Fruit fly (Drosophila melanogaster) whole organism, embryonic: ENCODE data around the gene UbcE2H.

ENCODE experiments used
- Adf1 ChIP-seq: fragments of 200-800 bp; sonication (Bioruptor generic); IDR thresholded peaks from 2 replicates; pipeline ENCODE4 v1.3.6; 2022; ENCODE audit warnings: missing biosample characterization, missing genetic modification characterization
- CG10462 ChIP-seq: fragments of 200-800 bp; sonication (Bioruptor generic); optimal IDR thresholded peaks from 2 replicates; lab custom pipeline; 2016; ENCODE audit warnings: missing biosample characterization, missing genetic modification characterization
- CG10543 ChIP-seq: fragments of 200-800 bp; sonication (Bioruptor generic); optimal IDR thresholded peaks from 3 replicates; lab custom pipeline; 2017; ENCODE audit warnings: missing biosample characterization, mild to moderate bottlenecking, missing genetic modification characterization, moderate library complexity
- CG12942 ChIP-seq: fragments of 200-800 bp; sonication (Bioruptor generic); optimal IDR thresholded peaks from 3 replicates; lab custom pipeline; 2016; ENCODE audit warnings: missing biosample characterization, missing genetic modification characterization
- CG13775 ChIP-seq: fragments of 200-800 bp; sonication (Bioruptor generic); optimal IDR thresholded peaks from 3 replicates; lab custom pipeline; 2017; ENCODE audit warnings: missing biosample characterization, mild to moderate bottlenecking, missing genetic modification characterization
- CG1792 ChIP-seq: fragments of 200-800 bp; sonication (Bioruptor generic); optimal IDR thresholded peaks from 2 replicates; lab custom pipeline; 2016; ENCODE audit warnings: missing biosample characterization, missing genetic modification characterization
- CG2116 ChIP-seq: fragments of 200-800 bp; sonication (Bioruptor generic); optimal IDR thresholded peaks from 3 replicates; lab custom pipeline; 2018; ENCODE audit warnings: missing biosample characterization, mild to moderate bottlenecking, missing genetic modification characterization
- CG2678 ChIP-seq: fragments of 200-800 bp; sonication (Bioruptor generic); optimal IDR thresholded peaks from 3 replicates; lab custom pipeline; 2019; ENCODE audit warnings: missing biosample characterization, mild to moderate bottlenecking, missing genetic modification characterization, moderate library complexity
- CG32767 ChIP-seq: fragments of 200-800 bp; sonication (Bioruptor generic); IDR thresholded peaks from 2 replicates; pipeline ENCODE4 v1.3.6; 2022; ENCODE audit warnings: missing biosample characterization, missing genetic modification characterization
- CG32772 ChIP-seq: fragments of 200-800 bp; sonication (Bioruptor generic); IDR thresholded peaks from 2 replicates; pipeline ENCODE4 v1.3.6; 2022; ENCODE audit warnings: missing biosample characterization, missing genetic modification characterization
- CG33557 ChIP-seq: fragments of 200-800 bp; sonication (Bioruptor generic); optimal IDR thresholded peaks from 2 replicates; lab custom pipeline; 2019; ENCODE audit warnings: missing biosample characterization, mild to moderate bottlenecking, missing genetic modification characterization, moderate library complexity
- CG42726 ChIP-seq: fragments of 200-800 bp; sonication (Bioruptor generic); IDR thresholded peaks from 2 replicates; pipeline ENCODE4 v1.3.6; 2022; ENCODE audit warnings: missing biosample characterization, missing genetic modification characterization; ENCODE audit not compliant: partially characterized antibody
- CG6689 ChIP-seq: fragments of 200-800 bp; sonication (Bioruptor generic); IDR thresholded peaks from 2 replicates; pipeline ENCODE4 v1.3.6; 2022; ENCODE audit warnings: missing biosample characterization, missing genetic modification characterization
- CG8281 ChIP-seq: fragments of 200-800 bp; sonication (Bioruptor generic); optimal IDR thresholded peaks from 2 replicates; lab custom pipeline; 2018; ENCODE audit warnings: missing biosample characterization, mild to moderate bottlenecking, missing genetic modification characterization, moderate library complexity
- CG8765 ChIP-seq: fragments of 200-800 bp; sonication (Bioruptor generic); IDR thresholded peaks from 2 replicates; pipeline ENCODE4 v1.3.6; 2022; ENCODE audit warnings: missing biosample characterization, missing genetic modification characterization
- Dip2 ChIP-seq: fragments of 200-800 bp; sonication (Bioruptor generic); IDR thresholded peaks from 2 replicates; pipeline ENCODE4 v1.3.6; 2022; ENCODE audit warnings: missing biosample characterization, missing genetic modification characterization
- Dll ChIP-seq: fragments of 200-800 bp; sonication (Bioruptor generic); IDR thresholded peaks from 4 replicates; pipeline ENCODE4 v1.3.6; 2022; ENCODE audit warnings: missing biosample characterization, missing genetic modification characterization; ENCODE audit not compliant: partially characterized antibody
- Doc2 ChIP-seq: fragments of 200-800 bp; sonication (Bioruptor generic); IDR thresholded peaks from 2 replicates; pipeline ENCODE4 v1.3.6; 2022; ENCODE audit warnings: missing biosample characterization, missing genetic modification characterization
- Dp ChIP-seq: fragments of 200-800 bp; sonication (Bioruptor generic); optimal IDR thresholded peaks from 2 replicates; lab custom pipeline; 2018; ENCODE audit warnings: missing biosample characterization, mild to moderate bottlenecking, missing genetic modification characterization, moderate library complexity
- Elba2 ChIP-seq: fragments of 200-800 bp; sonication (Bioruptor generic); optimal IDR thresholded peaks from 3 replicates; lab custom pipeline; 2016; ENCODE audit warnings: missing biosample characterization, missing genetic modification characterization
- Ets65A ChIP-seq: fragments of 200-800 bp; sonication (Bioruptor generic); peaks from one replicate; lab custom pipeline; 2016; ENCODE audit warnings: missing biosample characterization, missing genetic modification characterization
- Fer3 ChIP-seq: fragments of 200-800 bp; sonication (Bioruptor generic); optimal IDR thresholded peaks from 2 replicates; lab custom pipeline; 2018; ENCODE audit warnings: missing biosample characterization, mild to moderate bottlenecking, missing genetic modification characterization, moderate library complexity
- H15 ChIP-seq: fragments of 200-800 bp; sonication (Bioruptor generic); IDR thresholded peaks from 3 replicates; pipeline ENCODE4 v1.3.6; 2022; ENCODE audit warnings: missing biosample characterization, missing genetic modification characterization
- HLHmδ ChIP-seq: fragments of 200-800 bp; sonication (Bioruptor generic); optimal IDR thresholded peaks from 2 replicates; lab custom pipeline; 2018; ENCODE audit warnings: missing biosample characterization, mild to moderate bottlenecking, missing genetic modification characterization, moderate library complexity
- Lpt ChIP-seq: fragments of >200 bp; optimal IDR thresholded peaks from 2 replicates; lab custom pipeline; 2018; ENCODE audit warnings: missing biosample characterization, missing genetic modification characterization
- MTF-1 ChIP-seq: fragments of 200-800 bp; sonication (Bioruptor generic); optimal IDR thresholded peaks from 2 replicates; lab custom pipeline; 2018; ENCODE audit warnings: missing biosample characterization, mild to moderate bottlenecking, missing genetic modification characterization, borderline replicate concordance
- Neu2 ChIP-seq: fragments of 200-800 bp; sonication (Bioruptor generic); optimal IDR thresholded peaks from 3 replicates; lab custom pipeline; 2016; ENCODE audit warnings: missing biosample characterization, missing genetic modification characterization, borderline replicate concordance
- Rx ChIP-seq: fragments of 200-800 bp; sonication (Bioruptor generic); IDR thresholded peaks from 2 replicates; pipeline ENCODE4 v1.3.6; 2022; ENCODE audit warnings: missing biosample characterization, missing genetic modification characterization
- Six4 ChIP-seq: fragments of 200-800 bp; sonication (Bioruptor generic); optimal IDR thresholded peaks from 2 replicates; lab custom pipeline; 2016; ENCODE audit warnings: missing biosample characterization, missing genetic modification characterization
- Spps ChIP-seq: fragments of 200-800 bp; sonication (Bioruptor generic); optimal IDR thresholded peaks from 2 replicates; lab custom pipeline; 2018; ENCODE audit warnings: missing biosample characterization, mild to moderate bottlenecking, missing genetic modification characterization
- ase ChIP-seq: fragments of 200-800 bp; sonication (Bioruptor generic); IDR thresholded peaks from 3 replicates; pipeline ENCODE4 v1.3.6; 2022; ENCODE audit warnings: missing biosample characterization, missing genetic modification characterization
- bab2 ChIP-seq: fragments of 200-800 bp; sonication (Bioruptor generic); optimal IDR thresholded peaks from 2 replicates; lab custom pipeline; 2016; ENCODE audit warnings: missing biosample characterization, missing genetic modification characterization
- bowl ChIP-seq: fragments of 200-800 bp; sonication (Bioruptor generic); IDR thresholded peaks from 2 replicates; pipeline ENCODE4 v1.3.6; 2022; ENCODE audit warnings: missing biosample characterization, missing genetic modification characterization
- bsh ChIP-seq, 2 experiments: fragments of 200-800 bp; sonication (Bioruptor generic); optimal IDR thresholded peaks; 2 replicates each; lab custom pipeline; 2017 to 2018; ENCODE audit warnings: mild to moderate bottlenecking in 2 of 2, missing biosample characterization in 2 of 2, missing genetic modification characterization in 2 of 2, moderate library complexity in 1 of 2
- btn ChIP-seq: fragments of 200-800 bp; sonication (Bioruptor generic); optimal IDR thresholded peaks from 2 replicates; lab custom pipeline; 2016; ENCODE audit warnings: missing biosample characterization, missing genetic modification characterization
- gcm ChIP-seq: fragments of 200-800 bp; sonication (Bioruptor generic); optimal IDR thresholded peaks from 2 replicates; lab custom pipeline; 2019; ENCODE audit warnings: missing biosample characterization, mild to moderate bottlenecking, missing genetic modification characterization, moderate library complexity
- grau ChIP-seq: fragments of 200-800 bp; optimal IDR thresholded peaks from 3 replicates; lab custom pipeline; 2019; ENCODE audit warnings: missing biosample characterization, mild to moderate bottlenecking, missing genetic modification characterization, moderate library complexity
- gt ChIP-seq: fragments of 200-800 bp; sonication (Bioruptor generic); IDR thresholded peaks from 2 replicates; pipeline ENCODE4 v1.3.6; 2022; ENCODE audit warnings: missing biosample characterization, missing genetic modification characterization
- hbn ChIP-seq: fragments of 200-800 bp; sonication (Bioruptor generic); IDR thresholded peaks from 2 replicates; pipeline ENCODE4 v1.3.6; 2022; ENCODE audit warnings: missing biosample characterization, missing genetic modification characterization; ENCODE audit not compliant: partially characterized antibody
- hkb ChIP-seq, 2 experiments: fragments of 200-800 bp in 1 of 2; fragments of >200 bp in 1 of 2; sonication (Bioruptor generic) in 1 of 2; IDR thresholded peaks in 1 of 2; optimal IDR thresholded peaks in 1 of 2; 2 replicates each; pipeline versions ENCODE4 v1.3.6 to Lab custom; 2017 to 2022; ENCODE audit warnings: missing biosample characterization in 1 of 2, missing genetic modification characterization in 1 of 2
- lov ChIP-seq, 2 experiments: fragments of 200-800 bp in 1 of 2; fragments of >200 bp in 1 of 2; sonication (Bioruptor generic) in 1 of 2; IDR thresholded peaks in 1 of 2; optimal IDR thresholded peaks in 1 of 2; 2 replicates in 1 of 2; 3 replicates in 1 of 2; pipeline versions ENCODE4 v1.3.6 to Lab custom; 2017 to 2022; ENCODE audit warnings: missing biosample characterization in 1 of 2, missing genetic modification characterization in 1 of 2
- maf-S ChIP-seq: fragments of 200-800 bp; sonication (Bioruptor generic); optimal IDR thresholded peaks from 2 replicates; lab custom pipeline; 2016; ENCODE audit warnings: missing biosample characterization, missing genetic modification characterization
- mld ChIP-seq: fragments of 200-800 bp; sonication (Bioruptor generic); IDR thresholded peaks from 3 replicates; pipeline ENCODE4 v1.3.6; 2022; ENCODE audit warnings: missing biosample characterization, missing genetic modification characterization; ENCODE audit not compliant: partially characterized antibody
- nerfin-1 ChIP-seq: fragments of 200-800 bp; sonication (Bioruptor generic); optimal IDR thresholded peaks from 3 replicates; lab custom pipeline; 2019; ENCODE audit warnings: missing biosample characterization, mild to moderate bottlenecking, missing genetic modification characterization, moderate library complexity
- pb ChIP-seq: fragments of 200-800 bp; sonication (Bioruptor generic); optimal IDR thresholded peaks from 3 replicates; lab custom pipeline; 2016; ENCODE audit warnings: missing biosample characterization, missing genetic modification characterization
- pita ChIP-seq: fragments of 200-800 bp; sonication (Bioruptor generic); optimal IDR thresholded peaks from 2 replicates; lab custom pipeline; 2017; ENCODE audit warnings: missing biosample characterization, mild to moderate bottlenecking, missing genetic modification characterization
- ro ChIP-seq: fragments of 200-800 bp; sonication (Bioruptor generic); IDR thresholded peaks from 2 replicates; pipeline ENCODE4 v1.3.6; 2022; ENCODE audit warnings: missing biosample characterization, missing genetic modification characterization
- sob ChIP-seq: fragments of 200-800 bp; sonication (Bioruptor generic); IDR thresholded peaks from 2 replicates; pipeline ENCODE4 v1.3.6; 2022; ENCODE audit warnings: missing biosample characterization, missing genetic modification characterization

The UbcE2H gene

dm6 chrX:8101479-8102198, 7.8 kb upstream of the UbcE2H start, which contains the start of gene CG2258 (continued):
- peak; percentile 69 for TF ChIP-seq btn (GFP tag; lab: Kevin White, UChicago)
- TF ChIP-seq CG2116 = peak; percentile 28
- TF ChIP-seq pb (GFP tag; lab: Kevin White, UChicago) = peak; percentile 38
- TF ChIP-seq Fer3 (tag; lab: Kevin White, UChicago) = peak; percentile 91
- peak; percentile 1 for TF ChIP-seq CG10462 (GFP tag; lab: Kevin White, UChicago)
- TF ChIP-seq hbn (GFP tag; lab: Robert Waterston, UW) = no peak
- peak; percentile 68; the same call in 1 of the 2 replicates for TF ChIP-seq bowl (GFP tag; lab: Robert Waterston, UW)
- TF ChIP-seq ase (GFP tag; lab: Robert Waterston, UW) = peak; percentile 87
- TF ChIP-seq Lpt (GFP tag; lab: Kevin White, UChicago) = no peak
- TF ChIP-seq CG32772 (GFP tag; lab: Robert Waterston, UW) = peak; percentile 89
- no peak for TF ChIP-seq pita
- TF ChIP-seq CG42726 (GFP tag; lab: Robert Waterston, UW) = no peak
- TF ChIP-seq CG32767 (GFP tag; lab: Robert Waterston, UW) = peak; percentile 76
- TF ChIP-seq lov (optimal IDR thresholded peaks at IDR 0.05; lab: Kevin White, UChicago) = no peak
- TF ChIP-seq lov (GFP tag; IDR thresholded peaks at IDR 0.05; lab: Robert Waterston, UW) = peak; percentile 82
- 0 out of 2 replicates have a peak, but pooled peaks have one; percentile 19 for TF ChIP-seq Adf1 (GFP tag; lab: Robert Waterston, UW)
- TF ChIP-seq maf-S = peak; percentile 70
- peak; percentile 53 for TF ChIP-seq CG13775
- peak; percentile 98 for TF ChIP-seq Ets65A (GFP tag; lab: Kevin White, UChicago)
- TF ChIP-seq Six4 (GFP tag; lab: Kevin White, UChicago) = peak; percentile 73
- TF ChIP-seq CG2678 (tag; lab: Kevin White, UChicago) = peak; percentile 85
- peak; percentile 82 for TF ChIP-seq Dp
- TF ChIP-seq hkb (optimal IDR thresholded peaks at IDR 0.05; lab: Kevin White, UChicago) = no peak
- TF ChIP-seq hkb (GFP tag; IDR thresholded peaks at IDR 0.05; lab: Robert Waterston, UW) = peak; percentile 93
- TF ChIP-seq Spps = peak; percentile 69
- peak; percentile 86 for TF ChIP-seq sob (GFP tag; lab: Robert Waterston, UW)
- no peak for TF ChIP-seq gt (GFP tag; lab: Robert Waterston, UW)
- peak; percentile 81 for TF ChIP-seq bab2
- TF ChIP-seq mld = no peak
- TF ChIP-seq Dip2 (GFP tag; lab: Robert Waterston, UW) = no peak
- no peak for TF ChIP-seq Elba2 (GFP tag; lab: Kevin White, UChicago)
- TF ChIP-seq HLHmδ (GFP tag; lab: Kevin White, UChicago) = no peak
- peak; percentile 77 for TF ChIP-seq nerfin-1
- TF ChIP-seq CG12942 = peak; percentile 70
- peak; percentile 70 for TF ChIP-seq gcm
- peak; percentile 76 for TF ChIP-seq MTF-1
- 0 out of 2 replicates have a peak, but pooled peaks have one; percentile 47 for TF ChIP-seq ro (GFP tag; lab: Robert Waterston, UW)
- no peak for TF ChIP-seq Doc2 (GFP tag; lab: Robert Waterston, UW)
- TF ChIP-seq CG8765 (GFP tag; lab: Robert Waterston, UW) = peak; percentile 69; the same call in 1 of the 2 replicates
- peak; percentile 81 for TF ChIP-seq CG10543 (GFP tag; lab: Kevin White, UChicago)
- TF ChIP-seq CG8281 (tag; lab: Kevin White, UChicago) = peak; percentile 30
- peak; percentile 96 for TF ChIP-seq grau (tag; lab: Kevin White, UChicago)
- TF ChIP-seq Rx = peak; percentile 58
- no peak for TF ChIP-seq Dll
- no peak for TF ChIP-seq Neu2 (GFP tag; lab: Kevin White, UChicago)
- peak; percentile 84 for TF ChIP-seq H15 (GFP tag; lab: Robert Waterston, UW)
- TF ChIP-seq CG6689 = peak; percentile 82
- TF ChIP-seq bsh (GFP tag; optimal IDR thresholded peaks at IDR 0.05; lab: Kevin White, UChicago) = peak; percentile 87 to 94
- TF ChIP-seq CG33557 (GFP tag; lab: Kevin White, UChicago) = peak; percentile 46
- TF ChIP-seq CG1792 (GFP tag; lab: Kevin White, UChicago) = peak; percentile 62
